Fruit fly (Drosophila melanogaster) whole organism, embryonic: ENCODE results near the gene Syx4.

Experiments used
- Abd-B ChIP-seq: fragments of 200-800 bp; sonication (Bioruptor generic); optimal IDR thresholded peaks from 2 replicates; lab custom pipeline; 2018; ENCODE audit warnings: missing biosample characterization, mild to moderate bottlenecking, missing genetic modification characterization, moderate library complexity
- Atf-2 ChIP-seq: fragments of 200-800 bp; sonication (Bioruptor generic); optimal IDR thresholded peaks from 2 replicates; lab custom pipeline; 2016; ENCODE audit warnings: missing biosample characterization, missing genetic modification characterization
- Blimp-1 ChIP-seq: fragments of 200-800 bp; sonication (Bioruptor generic); optimal IDR thresholded peaks from 3 replicates; lab custom pipeline; 2018; ENCODE audit warnings: missing biosample characterization, missing genetic modification characterization, mild to moderate bottlenecking, moderate library complexity, missing genetic modification reagents
- C15 ChIP-seq: fragments of 200-800 bp; sonication (Bioruptor generic); IDR thresholded peaks from 3 replicates; pipeline ENCODE4 v1.3.6; 2022; ENCODE audit warnings: missing biosample characterization, missing genetic modification characterization
- CG10147 ChIP-seq: fragments of 200-800 bp; sonication (Bioruptor generic); optimal IDR thresholded peaks from 2 replicates; lab custom pipeline; 2019; ENCODE audit warnings: missing biosample characterization, mild to moderate bottlenecking, missing genetic modification characterization, moderate library complexity
- CG11398 ChIP-seq: fragments of 200-800 bp; sonication (Bioruptor generic); optimal IDR thresholded peaks from 2 replicates; lab custom pipeline; 2016; ENCODE audit warnings: missing biosample characterization, missing genetic modification characterization
- CG12104 ChIP-seq: fragments of 200-800 bp; sonication (Bioruptor generic); optimal IDR thresholded peaks from 3 replicates; lab custom pipeline; 2016; ENCODE audit warnings: missing biosample characterization, missing genetic modification characterization
- CG12769 ChIP-seq: fragments of 200-800 bp; sonication (Bioruptor generic); optimal IDR thresholded peaks from 2 replicates; lab custom pipeline; 2019; ENCODE audit warnings: missing biosample characterization, mild to moderate bottlenecking, missing genetic modification characterization, moderate library complexity
- CG15011 ChIP-seq: fragments of 200-800 bp; sonication (Bioruptor generic); optimal IDR thresholded peaks from 3 replicates; lab custom pipeline; 2018; ENCODE audit warnings: missing biosample characterization, mild to moderate bottlenecking, missing genetic modification characterization
- CG15696 ChIP-seq: fragments of 200-800 bp; sonication (Bioruptor generic); optimal IDR thresholded peaks from 2 replicates; lab custom pipeline; 2019; ENCODE audit warnings: missing biosample characterization, mild to moderate bottlenecking, missing genetic modification characterization, moderate library complexity
- CG16779 ChIP-seq: fragments of 200-800 bp; sonication (Bioruptor generic); IDR thresholded peaks from 2 replicates; pipeline ENCODE4 v1.3.6; 2022; ENCODE audit warnings: missing biosample characterization, missing genetic modification characterization
- CG16863 ChIP-seq: fragments of 200-800 bp; sonication (Bioruptor generic); optimal IDR thresholded peaks from 3 replicates; lab custom pipeline; 2016; ENCODE audit warnings: missing biosample characterization, missing genetic modification characterization
- CG17568 ChIP-seq: fragments of 200-800 bp; sonication (Bioruptor generic); optimal IDR thresholded peaks from 2 replicates; lab custom pipeline; 2018; ENCODE audit warnings: missing biosample characterization, mild to moderate bottlenecking, missing genetic modification characterization, moderate library complexity
- CG2116 ChIP-seq: fragments of 200-800 bp; sonication (Bioruptor generic); optimal IDR thresholded peaks from 3 replicates; lab custom pipeline; 2018; ENCODE audit warnings: missing biosample characterization, mild to moderate bottlenecking, missing genetic modification characterization
- CG3838 ChIP-seq: fragments of 200-800 bp; sonication (Bioruptor generic); optimal IDR thresholded peaks from 3 replicates; lab custom pipeline; 2016; ENCODE audit warnings: missing biosample characterization, missing genetic modification characterization
- CG6689 ChIP-seq: fragments of 200-800 bp; sonication (Bioruptor generic); IDR thresholded peaks from 2 replicates; pipeline ENCODE4 v1.3.6; 2022; ENCODE audit warnings: missing biosample characterization, missing genetic modification characterization
- CG6791 ChIP-seq: fragments of 200-800 bp; sonication (Bioruptor generic); IDR thresholded peaks from 3 replicates; pipeline ENCODE4 v1.3.6; 2022; ENCODE audit warnings: missing biosample characterization, missing genetic modification characterization; ENCODE audit not compliant: partially characterized antibody
- CG9609 ChIP-seq: fragments of 200-800 bp; sonication (Bioruptor generic); optimal IDR thresholded peaks from 3 replicates; lab custom pipeline; 2016; ENCODE audit warnings: missing biosample characterization, missing genetic modification characterization
- Dip3 ChIP-seq: fragments of 200-800 bp; sonication (Bioruptor generic); optimal IDR thresholded peaks from 3 replicates; lab custom pipeline; 2016; ENCODE audit warnings: missing biosample characterization, missing genetic modification characterization
- Dll ChIP-seq: fragments of 200-800 bp; sonication (Bioruptor generic); IDR thresholded peaks from 4 replicates; pipeline ENCODE4 v1.3.6; 2022; ENCODE audit warnings: missing biosample characterization, missing genetic modification characterization; ENCODE audit not compliant: partially characterized antibody
- Dref ChIP-seq: fragments of 200-800 bp; sonication (Bioruptor generic); IDR thresholded peaks from 2 replicates; pipeline ENCODE4 v1.3.6; 2022; ENCODE audit warnings: missing biosample characterization, missing genetic modification characterization
- HmgD ChIP-seq: fragments of 200-800 bp; sonication (Bioruptor generic); optimal IDR thresholded peaks from 3 replicates; lab custom pipeline; 2016; ENCODE audit warnings: missing biosample characterization, missing genetic modification characterization
- HmgZ ChIP-seq: fragments of 200-800 bp; sonication (Bioruptor generic); optimal IDR thresholded peaks from 2 replicates; lab custom pipeline; 2018; ENCODE audit warnings: missing biosample characterization, mild to moderate bottlenecking, missing genetic modification characterization
- Hmx ChIP-seq: fragments of 200-800 bp; sonication (Bioruptor generic); optimal IDR thresholded peaks from 2 replicates; lab custom pipeline; 2016; ENCODE audit warnings: missing biosample characterization, missing genetic modification characterization
- Jarid2 ChIP-seq: fragments of 200-800 bp; sonication (Bioruptor generic); optimal IDR thresholded peaks from 3 replicates; lab custom pipeline; 2017; ENCODE audit warnings: mild to moderate bottlenecking, missing biosample characterization, missing genetic modification reagents, missing genetic modification characterization
- Lim3 ChIP-seq: fragments of 200-800 bp; sonication (Bioruptor generic); IDR thresholded peaks from 2 replicates; pipeline ENCODE4 v1.3.6; 2022; ENCODE audit warnings: missing biosample characterization, missing genetic modification characterization
- Lpt ChIP-seq: fragments of >200 bp; optimal IDR thresholded peaks from 2 replicates; lab custom pipeline; 2018; ENCODE audit warnings: missing biosample characterization, missing genetic modification characterization
- NC2α ChIP-seq: fragments of 200-800 bp; sonication (Bioruptor generic); optimal IDR thresholded peaks from 2 replicates; lab custom pipeline; 2016; ENCODE audit warnings: missing biosample characterization, missing genetic modification characterization
- Opbp ChIP-seq: fragments of 200-800 bp; sonication (Bioruptor generic); IDR thresholded peaks from 3 replicates; pipeline ENCODE4 v1.3.6; 2022; ENCODE audit warnings: missing biosample characterization, missing genetic modification characterization; ENCODE audit not compliant: partially characterized antibody
- Optix ChIP-seq: fragments of 200-800 bp; sonication (Bioruptor generic); IDR thresholded peaks from 3 replicates; pipeline ENCODE4 v1.3.6; 2022; ENCODE audit warnings: missing biosample characterization, missing genetic modification characterization
- Ptx1 ChIP-seq: fragments of 200-800 bp; sonication (Bioruptor generic); IDR thresholded peaks from 2 replicates; pipeline ENCODE4 v1.3.6; 2022; ENCODE audit warnings: missing biosample characterization, missing genetic modification characterization
- Rx ChIP-seq: fragments of 200-800 bp; sonication (Bioruptor generic); IDR thresholded peaks from 2 replicates; pipeline ENCODE4 v1.3.6; 2022; ENCODE audit warnings: missing biosample characterization, missing genetic modification characterization
- TFAM ChIP-seq: fragments of 200-800 bp; sonication (Bioruptor generic); optimal IDR thresholded peaks from 2 replicates; lab custom pipeline; 2017; ENCODE audit warnings: missing biosample characterization, missing genetic modification characterization, inconsistent platforms
- Usf ChIP-seq: fragments of 200-800 bp; sonication (Bioruptor generic); optimal IDR thresholded peaks from 2 replicates; lab custom pipeline; 2017; ENCODE audit warnings: missing genotype, missing biosample characterization, missing genetic modification characterization
- amos ChIP-seq: fragments of 200-800 bp; sonication (Bioruptor generic); IDR thresholded peaks from 2 replicates; pipeline ENCODE4 v1.3.6; 2022; ENCODE audit warnings: missing biosample characterization, missing genetic modification characterization; ENCODE audit not compliant: partially characterized antibody
- ato ChIP-seq: fragments of 200-800 bp; sonication (Bioruptor generic); IDR thresholded peaks from 2 replicates; pipeline ENCODE4 v1.3.6; 2022; ENCODE audit warnings: missing biosample characterization, missing genetic modification characterization; ENCODE audit not compliant: partially characterized antibody
- bigmax ChIP-seq: fragments of 200-800 bp; sonication (Bioruptor generic); optimal IDR thresholded peaks from 2 replicates; lab custom pipeline; 2018; ENCODE audit warnings: missing biosample characterization, mild to moderate bottlenecking, missing genetic modification characterization
- cad ChIP-seq: fragments of >200 bp; optimal IDR thresholded peaks from 2 replicates; lab custom pipeline; 2017; ENCODE audit warnings: missing biosample characterization, missing genetic modification characterization
- gem ChIP-seq: fragments of 200-800 bp; sonication (Bioruptor generic); optimal IDR thresholded peaks from 2 replicates; lab custom pipeline; 2019; ENCODE audit warnings: missing biosample characterization, mild to moderate bottlenecking, missing genetic modification characterization, moderate library complexity
- hb ChIP-seq: fragments of 200-800 bp; sonication (Bioruptor generic); IDR thresholded peaks from 3 replicates; pipeline ENCODE4 v1.3.6; 2022; ENCODE audit warnings: missing biosample characterization, missing genetic modification characterization; ENCODE audit not compliant: partially characterized antibody
- jigr1 ChIP-seq: fragments of 200-800 bp; sonication (Bioruptor generic); IDR thresholded peaks from 3 replicates; pipeline ENCODE4 v1.3.6; 2022; ENCODE audit warnings: missing biosample characterization, missing genetic modification characterization
- mld ChIP-seq: fragments of 200-800 bp; sonication (Bioruptor generic); IDR thresholded peaks from 3 replicates; pipeline ENCODE4 v1.3.6; 2022; ENCODE audit warnings: missing biosample characterization, missing genetic modification characterization; ENCODE audit not compliant: partially characterized antibody
- nerfin-2 ChIP-seq: fragments of 200-800 bp; sonication (Bioruptor generic); IDR thresholded peaks from 2 replicates; pipeline ENCODE4 v1.3.6; 2022; ENCODE audit warnings: missing biosample characterization, missing genetic modification characterization; ENCODE audit not compliant: partially characterized antibody
- nom ChIP-seq: fragments of 200-800 bp; sonication (Bioruptor generic); optimal IDR thresholded peaks from 2 replicates; lab custom pipeline; 2017; ENCODE audit warnings: missing biosample characterization, missing genetic modification characterization, mild to moderate bottlenecking, moderate library complexity, missing genetic modification reagents
- oc ChIP-seq: fragments of 200-800 bp; sonication (Bioruptor generic); optimal IDR thresholded peaks from 2 replicates; lab custom pipeline; 2018; ENCODE audit warnings: missing biosample characterization, mild to moderate bottlenecking, missing genetic modification characterization, moderate library complexity
- pzg ChIP-seq: fragments of 200-800 bp; sonication (Bioruptor generic); optimal IDR thresholded peaks from 3 replicates; lab custom pipeline; 2018; ENCODE audit warnings: missing biosample characterization, mild to moderate bottlenecking, missing genetic modification characterization, moderate library complexity
- salm ChIP-seq: fragments of 200-800 bp; sonication (Bioruptor generic); optimal IDR thresholded peaks from 2 replicates; lab custom pipeline; 2018; ENCODE audit warnings: missing biosample characterization, mild to moderate bottlenecking, missing genetic modification characterization
- slou ChIP-seq: fragments of 200-800 bp; sonication (Bioruptor generic); optimal IDR thresholded peaks from 3 replicates; lab custom pipeline; 2016; ENCODE audit warnings: missing biosample characterization, missing genetic modification characterization
- sr ChIP-seq: fragments of 200-800 bp; sonication (Bioruptor generic); IDR thresholded peaks from 3 replicates; pipeline ENCODE4 v1.3.6; 2022; ENCODE audit warnings: missing biosample characterization, missing genetic modification characterization
- usp ChIP-seq: fragments of >200 bp; optimal IDR thresholded peaks from 2 replicates; lab custom pipeline; 2017; ENCODE audit warnings: missing biosample characterization, missing genetic modification characterization
- wor ChIP-seq: fragments of 200-800 bp; sonication (Bioruptor generic); IDR thresholded peaks from 2 replicates; pipeline ENCODE4 v1.3.6; 2022; ENCODE audit warnings: missing biosample characterization, missing genetic modification characterization
- z ChIP-seq: fragments of 200-800 bp; sonication (Bioruptor generic); IDR thresholded peaks from 3 replicates; pipeline ENCODE4 v1.3.6; 2022; ENCODE audit warnings: missing biosample characterization, missing genetic modification characterization
- zen2 ChIP-seq: fragments of 200-800 bp; sonication (Bioruptor generic); IDR thresholded peaks from 3 replicates; pipeline ENCODE4 v1.3.6; 2022; ENCODE audit warnings: missing biosample characterization, missing genetic modification characterization; ENCODE audit not compliant: partially characterized antibody

The Syx4 gene

DNA sequence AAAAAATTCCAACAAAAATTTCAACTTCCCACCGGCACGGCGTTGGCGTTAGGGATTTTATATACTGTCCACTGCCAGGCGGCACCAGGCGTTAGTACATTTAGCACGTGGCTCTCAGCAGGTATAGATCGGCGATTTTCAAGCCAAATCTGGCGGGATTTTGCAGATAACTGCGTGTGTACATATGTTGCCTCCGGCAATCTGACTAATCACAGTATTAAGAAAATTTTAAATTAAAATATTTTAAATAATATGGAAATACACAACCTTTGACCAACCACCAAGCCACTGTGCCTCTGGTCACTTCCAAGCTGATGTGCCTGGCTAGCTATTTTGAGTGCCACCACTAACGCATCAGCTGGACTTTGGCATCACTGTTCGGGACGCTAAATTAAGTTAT is 11.7 kb downstream of the Syx4 start, which contains the start of the genes ttm50 and CG2712 (continued):
- TF ChIP-seq Hmx (GFP tag; lab: Kevin White, UChicago): no peak
- TF ChIP-seq pzg: peak; percentile 56
- no peak for TF ChIP-seq oc
- peak; percentile 55 for TF ChIP-seq CG2116
- TF ChIP-seq Atf-2 (GFP tag; lab: Kevin White, UChicago): no peak
- TF ChIP-seq slou: no peak
- TF ChIP-seq Lpt (GFP tag; lab: Kevin White, UChicago): no peak
- no peak for TF ChIP-seq CG17568 (GFP tag; lab: Kevin White, UChicago)
- TF ChIP-seq Optix: peak; percentile 31; the same call in 1 of the 3 replicates
- TF ChIP-seq TFAM: no peak
- no peak for TF ChIP-seq jigr1 (GFP tag; lab: Robert Waterston, UW)
- TF ChIP-seq CG15011: no peak
- TF ChIP-seq nom (GFP tag; lab: Kevin White, UChicago): peak; percentile 34
- no peak for TF ChIP-seq NC2α (GFP tag; lab: Kevin White, UChicago)
- TF ChIP-seq z (GFP tag; lab: Robert Waterston, UW): no peak
- no peak for TF ChIP-seq Opbp (GFP tag; lab: Robert Waterston, UW)
- TF ChIP-seq CG9609: no peak
- peak; percentile 67 for TF ChIP-seq CG6689 (GFP tag; lab: Robert Waterston, UW)
- TF ChIP-seq Rx: 0 out of 2 replicates have a peak, but pooled peaks have one; percentile 20
- no peak for TF ChIP-seq CG3838 (GFP tag; lab: Kevin White, UChicago)
- 0 out of 3 replicates have a peak, but pooled peaks have one; percentile 40 for TF ChIP-seq C15 (GFP tag; lab: Robert Waterston, UW)
- TF ChIP-seq CG11398: no peak
- no peak for TF ChIP-seq amos (GFP tag; lab: Robert Waterston, UW)
- TF ChIP-seq Usf: peak; percentile 47
- no peak for TF ChIP-seq sr
- no peak for TF ChIP-seq hb (GFP tag; lab: Robert Waterston, UW)
- TF ChIP-seq CG12769: no peak
- peak; percentile 40 for TF ChIP-seq CG12104 (GFP tag; lab: Kevin White, UChicago)
- peak; percentile 71 for TF ChIP-seq Ptx1
- no peak for TF ChIP-seq Dip3
- no peak for TF ChIP-seq Jarid2 (GFP tag; lab: Kevin White, UChicago)
- TF ChIP-seq CG15696 (tag; lab: Kevin White, UChicago): peak; percentile 59
- no peak for TF ChIP-seq ato (GFP tag; lab: Robert Waterston, UW)
- TF ChIP-seq, all 482 proteins: peak for 166

dm6 chrX:2727506-2727905 is 16.4 kb downstream of the Syx4 start, which contains the start of gene dwg:
Gene dwg (plus strand): TSS chrX:2727698.
- TF ChIP-seq HmgZ: no peak
- no peak for TF ChIP-seq bigmax (GFP tag; lab: Kevin White, UChicago)
- TF ChIP-seq HmgD (GFP tag; lab: Kevin White, UChicago): no peak
- TF ChIP-seq Dref (GFP tag; lab: Robert Waterston, UW): peak; percentile 76
- peak; percentile 38 for TF ChIP-seq Abd-B (GFP tag; lab: Kevin White, UChicago)
- TF ChIP-seq nerfin-2 (GFP tag; lab: Robert Waterston, UW): peak; percentile 61
- no peak for TF ChIP-seq salm (tag; lab: Kevin White, UChicago)
- peak; percentile 75 for TF ChIP-seq Blimp-1
- peak; percentile 82; the same call in 2 of the 3 replicates for TF ChIP-seq mld (GFP tag; lab: Robert Waterston, UW)
- TF ChIP-seq cad (GFP tag; lab: Kevin White, UChicago): no peak
- no peak for TF ChIP-seq wor (GFP tag; lab: Robert Waterston, UW)
- no peak for TF ChIP-seq usp (GFP tag; lab: Kevin White, UChicago)
- no peak for TF ChIP-seq gem
- TF ChIP-seq Dll (GFP tag; lab: Robert Waterston, UW): peak; percentile 83
- no peak for TF ChIP-seq CG16863 (GFP tag; lab: Kevin White, UChicago)
- no peak for TF ChIP-seq CG16779 (GFP tag; lab: Robert Waterston, UW)
- TF ChIP-seq zen2 (GFP tag; lab: Robert Waterston, UW): peak; percentile 87
- TF ChIP-seq Lim3 (GFP tag; lab: Robert Waterston, UW): no peak
- TF ChIP-seq CG10147 (GFP tag; lab: Kevin White, UChicago): no peak
- peak; percentile 87 for TF ChIP-seq CG6791 (GFP tag; lab: Robert Waterston, UW)
